Worm (Caenorhabditis elegans): ENCODE measurements around the gene C49C8.3.

C49C8.3 gene

DNA sequence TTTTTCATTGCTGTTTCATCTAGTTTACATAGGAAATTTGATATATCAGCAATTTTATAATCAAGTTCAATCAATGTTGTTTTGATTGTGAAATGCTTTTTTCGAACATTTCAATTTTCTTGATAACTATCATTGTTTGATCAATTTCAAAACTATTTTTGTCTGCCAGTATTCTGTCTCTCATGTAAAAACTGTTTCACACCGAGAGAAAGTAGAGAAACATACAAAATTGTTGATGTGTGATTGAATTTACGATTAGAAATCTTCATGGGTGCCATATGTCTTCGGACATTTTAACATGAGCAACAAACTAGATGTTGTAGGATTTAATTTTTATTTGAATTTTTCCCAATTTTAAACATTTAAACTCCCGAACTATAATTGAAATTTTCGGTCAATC lies 6.2 kb downstream of the C49C8.3 start, which contains the start of gene C49C8.2 (continued):
- TF ChIP-seq F13H6.1 (tag; optimal IDR thresholded peaks at IDR 0.05) (no peak), sma-3 (GFP tag; optimal IDR thresholded peaks at IDR 0.05) (no peak), ztf-11 (tag; optimal IDR thresholded peaks at IDR 0.05) (no peak), ceh-82 (tag; optimal IDR thresholded peaks at IDR 0.05) (no peak), unc-55 (GFP tag; optimal IDR thresholded peaks at IDR 0.05) (no peak), aly-2 (tag; optimal IDR thresholded peaks at IDR 0.05) (no peak), R02D3.7 (tag; optimal IDR thresholded peaks at IDR 0.05) (no peak)

DNA sequence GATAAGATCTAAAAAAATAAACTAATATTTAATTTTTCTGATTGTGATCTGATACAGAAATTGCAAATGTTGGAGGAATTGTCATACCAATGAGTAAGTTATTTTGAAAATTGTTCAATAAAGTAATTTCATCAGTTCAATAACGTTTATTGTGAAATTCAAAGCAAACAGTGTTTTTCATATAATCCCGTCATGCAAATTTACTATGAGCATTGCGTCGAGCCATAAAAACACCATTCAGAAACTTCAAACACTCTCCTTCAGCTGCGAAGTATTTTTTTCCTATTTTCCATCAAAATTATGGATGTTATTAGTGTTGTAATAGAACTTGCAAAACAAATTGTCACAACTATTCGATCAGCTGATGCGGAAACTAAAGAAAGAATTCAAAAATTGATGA lies 7.3 kb downstream of the C49C8.3 start, which contains the start of gene C49C8.8:
C49C8.8 (plus strand) TSS at position 301 of the 400 bp plus-strand sequence.
- no peak for TF ChIP-seq lin-11 (tag; optimal IDR thresholded peaks at IDR 0.05)
- TF ChIP-seq dmd-4 (tag; optimal IDR thresholded peaks at IDR 0.05): no peak
- TF ChIP-seq unc-62 (GFP tag; optimal IDR thresholded peaks at IDR 0.05): no peak
- TF ChIP-seq fos-1 (tag; optimal IDR thresholded peaks at IDR 0.05): no peak
- TF ChIP-seq unc-39 (tag; optimal IDR thresholded peaks at IDR 0.05): no peak
- TF ChIP-seq snpc-4 (tag; optimal IDR thresholded peaks at IDR 0.05): no peak
- TF ChIP-seq sma-3 (GFP tag; optimal IDR thresholded peaks at IDR 0.05): no peak

DNA sequence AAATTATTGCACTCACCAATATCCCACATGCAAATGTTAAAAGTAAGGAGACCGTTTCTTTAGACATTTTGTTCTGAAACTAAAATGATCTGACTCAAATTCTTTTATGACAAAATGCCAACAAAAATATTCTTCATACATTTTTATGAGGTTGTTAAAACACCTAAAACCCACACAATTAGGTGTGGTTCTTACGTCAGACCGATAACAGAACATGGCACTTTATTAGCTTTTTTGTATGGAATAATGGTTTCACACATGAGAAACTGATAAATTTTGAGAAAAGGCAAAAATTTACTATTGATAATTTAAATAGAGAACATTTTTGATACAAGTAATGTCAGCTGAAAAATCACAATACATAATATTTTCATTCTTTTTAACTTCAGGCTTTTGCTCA lies 9.1 kb downstream of the C49C8.3 start, which contains the start of gene C49C8.5:
C49C8.5 (minus strand) TSS at position 73 of the 400 bp plus-strand sequence.
- TF ChIP-seq zag-1 (tag; optimal IDR thresholded peaks at IDR 0.05): no peak
- peak; percentile 42 for TF ChIP-seq fos-1 (tag; optimal IDR thresholded peaks at IDR 0.05)

ce11 chrIV:8654115-8654628 lies 9.6 kb downstream of the C49C8.3 start, which contains the start of gene C49C8.1:
TSS of gene C49C8.1 (plus strand) at chrIV:8654578.
- TF ChIP-seq mdl-1 (tag; optimal IDR thresholded peaks at IDR 0.05) (no peak), nhr-10 (tag; optimal IDR thresholded peaks at IDR 0.05) (no peak), nhr-11 (tag; optimal IDR thresholded peaks at IDR 0.05) (no peak), nhr-21 (tag; optimal IDR thresholded peaks at IDR 0.05) (no peak), snpc-4 (tag; optimal IDR thresholded peaks at IDR 0.05) (no peak), lsy-2 (tag; optimal IDR thresholded peaks at IDR 0.05) (no peak), F13H6.1 (tag; optimal IDR thresholded peaks at IDR 0.05) (no peak), alr-1 (tag; optimal IDR thresholded peaks at IDR 0.05) (no peak), nhr-12 (tag; optimal IDR thresholded peaks at IDR 0.05) (no peak), ztf-4 (tag; optimal IDR thresholded peaks at IDR 0.05) (no peak), ztf-11 (tag; optimal IDR thresholded peaks at IDR 0.05) (no peak), lin-39 (tag; optimal IDR thresholded peaks at IDR 0.05) (no peak), sem-4 (tag; optimal IDR thresholded peaks at IDR 0.05) (no peak), nhr-6 (tag; optimal IDR thresholded peaks at IDR 0.05) (no peak), ceh-82 (tag; optimal IDR thresholded peaks at IDR 0.05) (no peak), ceh-16 (tag; optimal IDR thresholded peaks at IDR 0.05) (no peak), unc-55 (GFP tag; optimal IDR thresholded peaks at IDR 0.05) (no peak), blmp-1 (tag; optimal IDR thresholded peaks at IDR 0.05; ENCODE audit: insufficient read depth) (no peak), fos-1 (tag; optimal IDR thresholded peaks at IDR 0.05) (no peak), crh-2 (tag; optimal IDR thresholded peaks at IDR 0.05) (no peak)

ce11 chrIV:8658122-8658521 lies 13.6 kb downstream of the C49C8.3 start, which contains the start of gene C49C8.6:
TSS of gene C49C8.6 (minus strand) at chrIV:8658222.
- TF ChIP-seq crh-2 (tag; optimal IDR thresholded peaks at IDR 0.05): no peak
- TF ChIP-seq R02D3.7 (tag; optimal IDR thresholded peaks at IDR 0.05): no peak
- no peak for TF ChIP-seq dmd-4 (tag; optimal IDR thresholded peaks at IDR 0.05)
- no peak for TF ChIP-seq lsy-2 (tag; optimal IDR thresholded peaks at IDR 0.05)
- no peak for TF ChIP-seq sma-3 (GFP tag; optimal IDR thresholded peaks at IDR 0.05)
- no peak for TF ChIP-seq mab-5 (tag; optimal IDR thresholded peaks at IDR 0.05)
- TF ChIP-seq nhr-77 (tag; optimal IDR thresholded peaks at IDR 0.05): no peak
- no peak for TF ChIP-seq lin-13 (GFP tag; optimal IDR thresholded peaks at IDR 0.05)
- no peak for TF ChIP-seq mbf-1 (tag; optimal IDR thresholded peaks at IDR 0.05)

DNA sequence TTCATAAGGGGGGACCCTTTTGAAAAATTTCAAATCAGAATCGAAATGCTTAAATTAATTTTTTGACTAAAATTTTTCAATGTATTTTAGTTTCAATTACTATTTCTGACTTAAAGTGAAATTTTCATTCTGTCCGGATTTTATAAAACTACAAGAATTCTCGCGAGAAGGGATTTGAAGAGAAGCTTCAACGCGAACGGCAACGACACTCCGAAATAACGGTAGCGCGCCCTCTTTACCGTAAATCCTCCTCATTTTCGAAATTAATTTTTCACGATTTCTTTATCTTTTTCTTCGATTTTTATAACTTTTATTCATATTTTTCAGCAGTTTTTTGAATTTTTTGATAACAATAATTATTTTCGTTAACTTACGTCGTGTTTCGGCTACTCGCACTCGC lies 21.2 kb downstream of the C49C8.3 start:
- TF ChIP-seq unc-55 (GFP tag; optimal IDR thresholded peaks at IDR 0.05) (peak; percentile 15), elt-3 (tag; optimal IDR thresholded peaks at IDR 0.05) (no peak), mdl-1 (tag; optimal IDR thresholded peaks at IDR 0.05) (no peak), mbf-1 (tag; optimal IDR thresholded peaks at IDR 0.05) (no peak), ceh-16 (tag; optimal IDR thresholded peaks at IDR 0.05) (no peak), Y55F3AM.14 (GFP tag; optimal IDR thresholded peaks at IDR 0.05) (no peak), crh-2 (tag; optimal IDR thresholded peaks at IDR 0.05) (no peak), lin-39 (tag; optimal IDR thresholded peaks at IDR 0.05) (no peak), sma-9 (GFP tag; optimal IDR thresholded peaks at IDR 0.05) (no peak), sma-9 (tag; optimal IDR thresholded peaks at IDR 0.05) (no peak), lsy-2 (tag; optimal IDR thresholded peaks at IDR 0.05) (no peak), nhr-129 (tag; optimal IDR thresholded peaks at IDR 0.05) (no peak), R02D3.7 (tag; optimal IDR thresholded peaks at IDR 0.05) (peak; percentile 21), unc-39 (tag; optimal IDR thresholded peaks at IDR 0.05) (no peak), nhr-77 (tag; optimal IDR thresholded peaks at IDR 0.05) (no peak), ztf-11 (tag; optimal IDR thresholded peaks at IDR 0.05) (no peak), ztf-1 (GFP tag; conservative IDR thresholded peaks at IDR 0.05) (no peak), elt-1 (tag; optimal IDR thresholded peaks at IDR 0.05) (no peak), nhr-21 (tag; optimal IDR thresholded peaks at IDR 0.05) (no peak), gmeb-1 (tag; optimal IDR thresholded peaks at IDR 0.05) (no peak), lin-13 (GFP tag; optimal IDR thresholded peaks at IDR 0.05) (no peak), C34F6.9 (tag; optimal IDR thresholded peaks at IDR 0.05) (peak; percentile 17), snpc-4 (tag; optimal IDR thresholded peaks at IDR 0.05) (no peak)
